Worm (Caenorhabditis elegans) whole organism, L3 larva: ENCODE measurements around the gene pigt-1.

ENCODE experiments used
- egl-27 ChIP-seq: sonication (generic microtip); optimal IDR thresholded peaks from 4 replicates; lab custom pipeline; 2017; ENCODE audit warnings: missing biosample characterization, missing genetic modification reagents, missing genetic modification characterization
- fkh-2 ChIP-seq: fragments of 150-350 bp; optimal IDR thresholded peaks from 2 replicates; lab custom pipeline; 2014; ENCODE audit warnings: missing biosample characterization, missing genetic modification reagents, missing genetic modification characterization
- fos-1 ChIP-seq: fragments of 150-350 bp; optimal IDR thresholded peaks from 2 replicates; lab custom pipeline; 2014; ENCODE audit warnings: missing biosample characterization, missing genetic modification characterization
- lin-39 ChIP-seq: fragments of 150-350 bp; optimal IDR thresholded peaks from 2 replicates; lab custom pipeline; 2018; ENCODE audit warnings: missing biosample characterization, missing genetic modification reagents, missing genetic modification characterization
- nhr-11 ChIP-seq: fragments of 150-350 bp; optimal IDR thresholded peaks from 2 replicates; lab custom pipeline; 2014; ENCODE audit warnings: missing biosample characterization, missing genetic modification characterization
- unc-62 ChIP-seq: fragments of 150-350 bp; sonication (generic microtip); optimal IDR thresholded peaks from 4 replicates; lab custom pipeline; 2014; ENCODE audit warnings: missing biosample characterization, missing genetic modification reagents, missing genetic modification characterization

- TF ChIP-seq fkh-2 (no peak), fos-1 (tag; lab: Kevin White, UChicago) (no peak), nhr-11 (tag; lab: Kevin White, UChicago) (no peak), egl-27 (no peak), unc-62 (no peak), lin-39 (no peak)
Measured at ce11 chrV:10938739-10939138, 19.9 kb downstream of the pigt-1 start, which contains the start of gene F17C11.11.
